Fruit fly (Drosophila melanogaster) whole organism, adult: ENCODE results near the gene CG7707.

Experiments
- CG11617 ChIP-seq: fragments of 200-800 bp; sonication (Bioruptor generic); optimal IDR thresholded peaks from 2 replicates; lab custom pipeline; 2017; ENCODE audit warnings: mild to moderate bottlenecking, missing biosample characterization, missing genetic modification reagents, missing genetic modification characterization
- CG12768 ChIP-seq: fragments of 200-800 bp; sonication (Bioruptor generic); optimal IDR thresholded peaks from 2 replicates; lab custom pipeline; 2017; ENCODE audit warnings: missing biosample characterization, missing genetic modification characterization, mild to moderate bottlenecking, moderate library complexity, missing genetic modification reagents
- CG1620 ChIP-seq: fragments of 200-800 bp; sonication (Bioruptor generic); optimal IDR thresholded peaks from 2 replicates; lab custom pipeline; 2016; ENCODE audit warnings: missing biosample characterization, missing genetic modification characterization
- cnc ChIP-seq, 2 experiments: fragments of >200 bp; optimal IDR thresholded peaks; 2 replicates each; lab custom pipeline; 2017
- pad ChIP-seq: fragments of 200-800 bp; sonication (Bioruptor generic); optimal IDR thresholded peaks from 3 replicates; lab custom pipeline; 2017; ENCODE audit warnings: missing biosample characterization, missing genetic modification characterization, mild to moderate bottlenecking, moderate library complexity, missing genetic modification reagents
- toe ChIP-seq: fragments of 200-800 bp; sonication (Bioruptor generic); optimal IDR thresholded peaks from 2 replicates; lab custom pipeline; 2016; ENCODE audit warnings: missing biosample characterization, missing genetic modification characterization

- TF ChIP-seq pad (GFP tag; lab: Kevin White, UChicago) (no peak), CG1620 (GFP tag; lab: Kevin White, UChicago) (no peak), toe (peak; percentile 37), CG11617 (GFP tag; lab: Kevin White, UChicago) (no peak), cnc (optimal IDR thresholded peaks at IDR 0.05; lab: Kevin White, UChicago) (no peak), CG12768 (no peak)
Measured at dm6 chr3L:17257199-17257598, 14.0 kb downstream of the CG7707 start.
